Fruit fly (Drosophila melanogaster) whole organism: ENCODE data around the gene sit.

Source experiments
- CG8478 ChIP-seq: fragments of >200 bp; optimal IDR thresholded peaks from 2 replicates; lab custom pipeline; 2018; ENCODE audit warnings: inconsistent platforms
- psq ChIP-seq: fragments of >200 bp; optimal IDR thresholded peaks from 2 replicates; lab custom pipeline; 2017
- usp ChIP-seq: fragments of >200 bp; optimal IDR thresholded peaks from 2 replicates; lab custom pipeline; 2017; ENCODE audit warnings: missing biosample characterization, missing genetic modification characterization, mixed read lengths

DNA sequence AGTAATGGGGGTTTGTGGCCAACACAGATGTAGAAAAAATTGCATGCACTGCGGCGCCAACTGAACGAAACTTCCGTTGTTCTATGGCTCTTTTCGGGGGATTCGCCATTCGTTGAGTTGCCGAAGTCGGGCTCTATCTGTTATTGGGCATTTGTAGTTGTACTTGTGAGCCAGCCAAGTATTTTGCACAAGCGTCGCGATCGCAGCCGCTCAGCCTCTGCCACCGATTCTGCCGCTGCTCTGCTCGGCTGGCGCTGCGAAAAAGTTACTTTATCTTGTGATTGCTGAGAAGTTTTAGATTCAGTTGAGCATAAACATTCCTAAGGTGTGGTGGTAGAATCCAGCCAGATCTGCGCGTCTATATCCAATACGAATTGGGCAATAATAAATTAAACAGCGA lies 7.5 kb upstream of the sit start, which contains the start of gene CG33110:
- TF ChIP-seq usp (no peak), psq (lab: Kevin White, UChicago) (no peak), CG8478 (lab: Kevin White, UChicago) (no peak)
